Worm (Caenorhabditis elegans) whole organism, late embryonic: ENCODE measurements around the gene fbxb-65.
A peak's percentile ranks its signal among the peaks of the same experiment; 100 is the strongest.

Experiments
- C08G9.2 ChIP-seq: sonication (generic microtip); optimal IDR thresholded peaks from 2 replicates; lab custom pipeline; 2016; ENCODE audit warnings: mild to moderate bottlenecking, missing genetic modification characterization, moderate library complexity, missing compliant biosample characterization
- K09A11.1 ChIP-seq: sonication (generic microtip); optimal IDR thresholded peaks from 2 replicates; lab custom pipeline; 2017; ENCODE audit warnings: antibody characterized with exemption, mild to moderate bottlenecking, missing genetic modification characterization, missing compliant biosample characterization; ENCODE audit not compliant: insufficient read depth
- Y22D7AL.16 ChIP-seq: sonication (generic microtip); optimal IDR thresholded peaks from 2 replicates; lab custom pipeline; 2016; ENCODE audit warnings: missing genetic modification characterization, missing compliant biosample characterization
- ceh-14 ChIP-seq: sonication (generic microtip); optimal IDR thresholded peaks from 2 replicates; lab custom pipeline; 2016; ENCODE audit warnings: missing genotype, missing genetic modification characterization, missing compliant biosample characterization
- ceh-19 ChIP-seq: fragments of 200-800 bp; sonication (Bioruptor generic); optimal IDR thresholded peaks from 2 replicates; lab custom pipeline; 2018; ENCODE audit warnings: mild to moderate bottlenecking, missing genetic modification characterization, missing compliant biosample characterization
- ceh-31 ChIP-seq: sonication (generic microtip); optimal IDR thresholded peaks from 2 replicates; lab custom pipeline; 2016; ENCODE audit warnings: missing genetic modification characterization, missing compliant biosample characterization
- ceh-45 ChIP-seq: fragments of 200-800 bp; sonication (Bioruptor generic); IDR thresholded peaks from 2 replicates; pipeline ENCODE4 v1.3.6; 2022; ENCODE audit warnings: missing genetic modification reagents, missing genetic modification characterization, missing compliant biosample characterization
- ceh-48 ChIP-seq: sonication (generic microtip); optimal IDR thresholded peaks from 2 replicates; lab custom pipeline; 2016; ENCODE audit warnings: missing genetic modification characterization, inconsistent platforms, missing compliant biosample characterization
- ceh-9 ChIP-seq: sonication (generic microtip); optimal IDR thresholded peaks from 2 replicates; lab custom pipeline; 2016; ENCODE audit warnings: mild to moderate bottlenecking, missing genetic modification characterization, inconsistent platforms, missing compliant biosample characterization
- dmd-4 ChIP-seq: sonication (generic microtip); optimal IDR thresholded peaks from 2 replicates; lab custom pipeline; 2016; ENCODE audit warnings: borderline replicate concordance, missing genetic modification characterization, missing compliant biosample characterization
- dve-1 ChIP-seq: sonication (generic microtip); optimal IDR thresholded peaks from 2 replicates; lab custom pipeline; 2017; ENCODE audit warnings: antibody characterized with exemption, mild to moderate bottlenecking, missing genetic modification characterization, missing compliant biosample characterization
- elt-2 ChIP-seq: sonication (generic microtip); optimal IDR thresholded peaks from 2 replicates; lab custom pipeline; 2016; ENCODE audit warnings: missing genetic modification reagents, missing genetic modification characterization, missing compliant biosample characterization
- eyg-1 ChIP-seq: sonication (generic microtip); optimal IDR thresholded peaks from 2 replicates; lab custom pipeline; 2016; ENCODE audit warnings: missing genotype, missing genetic modification characterization, missing compliant biosample characterization
- fkh-6 ChIP-seq: sonication (generic microtip); optimal IDR thresholded peaks from 2 replicates; lab custom pipeline; 2016; ENCODE audit warnings: missing genetic modification characterization, missing compliant biosample characterization
- gmeb-2 ChIP-seq: sonication (generic microtip); optimal IDR thresholded peaks from 2 replicates; lab custom pipeline; 2016; ENCODE audit warnings: missing genetic modification characterization, inconsistent platforms, missing compliant biosample characterization
- hlh-13 ChIP-seq: fragments of 200-800 bp; sonication (Bioruptor generic); optimal IDR thresholded peaks from 2 replicates; lab custom pipeline; 2018; ENCODE audit warnings: mild to moderate bottlenecking, missing genetic modification characterization, missing compliant biosample characterization
- hlh-15 ChIP-seq: sonication (generic microtip); optimal IDR thresholded peaks from 2 replicates; lab custom pipeline; 2016; ENCODE audit warnings: missing genetic modification characterization, missing compliant biosample characterization
- hlh-30 ChIP-seq: sonication (generic microtip); optimal IDR thresholded peaks from 2 replicates; lab custom pipeline; 2017; ENCODE audit warnings: antibody characterized with exemption, missing genetic modification characterization, missing compliant biosample characterization; ENCODE audit not compliant: insufficient read depth
- hlh-6 ChIP-seq: sonication (generic microtip); optimal IDR thresholded peaks from 2 replicates; lab custom pipeline; 2016; ENCODE audit warnings: missing genotype, missing genetic modification characterization, missing compliant biosample characterization
- lim-6 ChIP-seq: sonication (generic microtip); optimal IDR thresholded peaks from 2 replicates; lab custom pipeline; 2016; ENCODE audit warnings: missing genetic modification characterization, missing compliant biosample characterization
- lin-11 ChIP-seq: fragments of 200-800 bp; sonication (Bioruptor generic); optimal IDR thresholded peaks from 2 replicates; lab custom pipeline; 2018; ENCODE audit warnings: mild to moderate bottlenecking, missing genetic modification characterization, missing compliant biosample characterization
- madf-2 ChIP-seq: sonication (generic microtip); optimal IDR thresholded peaks from 2 replicates; lab custom pipeline; 2017; ENCODE audit warnings: missing genetic modification characterization, missing compliant biosample characterization
- nhr-232 ChIP-seq: sonication (generic microtip); optimal IDR thresholded peaks from 2 replicates; lab custom pipeline; 2016; ENCODE audit warnings: missing genetic modification characterization, missing compliant biosample characterization
- odd-2 ChIP-seq: sonication (generic microtip); optimal IDR thresholded peaks from 2 replicates; lab custom pipeline; 2017; ENCODE audit warnings: antibody characterized with exemption, mild to moderate bottlenecking, missing genetic modification characterization, missing compliant biosample characterization
- pag-3 ChIP-seq: sonication (generic microtip); optimal IDR thresholded peaks from 2 replicates; lab custom pipeline; 2016; ENCODE audit warnings: missing compliant biosample characterization, missing genetic modification characterization, borderline replicate concordance
- ref-2 ChIP-seq: sonication (generic microtip); optimal IDR thresholded peaks from 2 replicates; lab custom pipeline; 2016; ENCODE audit warnings: missing genetic modification characterization, missing compliant biosample characterization
- sdc-2 ChIP-seq: sonication (generic microtip); optimal IDR thresholded peaks from 2 replicates; lab custom pipeline; 2016; ENCODE audit warnings: missing genotype, missing genetic modification characterization, missing compliant biosample characterization
- sox-2 ChIP-seq: fragments of 200-800 bp; sonication (Bioruptor generic); IDR thresholded peaks from 2 replicates; pipeline ENCODE4 v1.3.6; 2022; ENCODE audit warnings: missing genetic modification reagents, missing genetic modification characterization, missing compliant biosample characterization
- unc-42 ChIP-seq: sonication (generic microtip); optimal IDR thresholded peaks from 2 replicates; lab custom pipeline; 2016; ENCODE audit warnings: missing genotype, missing genetic modification characterization, missing compliant biosample characterization
- unc-86 ChIP-seq: sonication (generic microtip); optimal IDR thresholded peaks from 2 replicates; lab custom pipeline; 2016; ENCODE audit warnings: missing genetic modification characterization, missing compliant biosample characterization
- zip-5 ChIP-seq: sonication (generic microtip); optimal IDR thresholded peaks from 2 replicates; lab custom pipeline; 2016; ENCODE audit warnings: missing genetic modification characterization, missing compliant biosample characterization

fbxb-65 gene

DNA sequence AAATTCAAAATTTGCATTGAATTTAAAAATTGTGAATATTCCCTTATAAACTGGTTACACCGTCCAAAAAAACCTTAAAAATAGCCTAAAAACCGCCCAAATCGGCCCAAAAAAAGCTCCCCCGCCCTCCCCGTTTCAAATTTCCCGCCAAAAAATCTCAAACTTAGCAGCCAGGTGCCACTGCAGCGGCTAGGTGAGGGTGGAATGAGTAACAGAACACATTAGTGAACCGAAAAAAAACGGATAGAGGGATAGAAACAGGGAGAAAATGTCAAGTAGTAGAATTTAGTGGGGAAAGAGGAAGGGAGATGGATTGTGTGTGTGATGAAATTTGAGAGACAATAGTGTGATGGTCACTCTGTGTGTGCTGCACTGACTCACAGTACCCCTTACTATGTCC is 22.6 kb downstream of the fbxb-65 start:
- TF ChIP-seq dmd-4: no peak
- no peak for TF ChIP-seq sdc-2 (tag; lab: Kevin White, UChicago)
- no peak for TF ChIP-seq hlh-15
- TF ChIP-seq lim-6 (tag; lab: Kevin White, UChicago): no peak
- TF ChIP-seq ceh-45: no peak

DNA sequence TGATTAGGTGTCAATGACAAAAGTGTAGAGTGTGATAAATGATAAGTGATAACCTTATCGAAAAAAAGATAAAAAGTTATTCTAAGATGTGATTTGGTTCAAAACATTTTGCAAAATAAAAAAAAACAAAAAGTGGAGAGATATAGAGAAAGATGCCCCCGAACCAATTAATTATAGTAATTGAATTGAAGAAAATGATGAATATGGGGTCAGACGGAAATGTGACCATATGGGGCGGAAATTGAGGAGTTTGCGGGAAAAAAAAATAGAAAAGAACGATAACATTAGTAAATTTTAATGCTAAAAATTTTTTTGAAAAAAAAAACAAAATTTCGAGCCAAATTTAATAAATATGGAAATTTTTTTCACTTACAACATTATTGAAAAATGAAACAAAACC is 25.1 kb downstream of the fbxb-65 start:
- TF ChIP-seq elt-2: peak; percentile 56
- TF ChIP-seq unc-42 (tag; lab: Kevin White, UChicago): peak; percentile 54
- TF ChIP-seq pag-3 (tag; lab: Kevin White, UChicago): no peak
- no peak for TF ChIP-seq Y22D7AL.16 (tag; lab: Kevin White, UChicago)
- TF ChIP-seq hlh-13 (GFP tag; lab: Kevin White, UChicago): no peak

DNA sequence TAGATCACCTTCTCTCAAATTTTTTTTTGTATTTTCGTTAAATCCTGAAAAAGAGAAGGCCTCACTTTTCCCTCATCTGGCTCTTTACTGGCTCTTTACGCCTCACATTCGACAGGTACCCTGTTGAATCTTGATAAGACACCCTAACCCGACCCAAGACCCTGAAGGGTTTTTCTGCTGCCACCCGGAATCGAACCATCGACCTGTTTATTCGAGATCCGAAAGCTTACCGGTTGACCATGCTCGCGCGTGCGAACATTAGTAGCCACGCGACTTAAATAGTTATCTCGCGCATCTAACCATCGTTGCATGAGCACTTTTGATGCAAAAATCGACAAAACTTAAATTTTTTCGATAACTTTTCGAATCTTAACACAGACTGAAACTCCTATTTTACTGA is 25.9 kb downstream of the fbxb-65 start:
- TF ChIP-seq hlh-13 (GFP tag; lab: Kevin White, UChicago) (no peak), dve-1 (tag; lab: Kevin White, UChicago) (no peak), madf-2 (no peak), ceh-48 (tag; lab: Kevin White, UChicago) (no peak), ceh-9 (tag; lab: Kevin White, UChicago) (no peak)

DNA sequence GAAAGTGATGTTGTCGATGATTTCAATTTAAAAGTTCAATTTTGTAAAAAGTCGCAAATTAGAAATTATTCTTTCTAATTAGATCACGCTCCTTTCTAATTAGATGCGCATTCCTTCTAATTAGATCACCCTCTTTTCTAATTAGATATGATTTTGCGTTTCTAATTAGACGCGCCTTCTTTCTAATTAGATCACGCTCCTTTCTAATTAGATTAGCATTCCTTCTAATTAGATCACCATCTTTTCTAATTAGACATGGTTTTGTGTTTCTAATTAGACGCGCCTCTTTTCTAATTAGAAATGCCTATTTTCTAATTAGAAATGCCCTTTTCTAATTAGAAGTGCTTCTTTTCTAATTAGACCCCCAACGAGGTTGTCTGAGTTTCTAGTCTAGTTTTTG is 27.4 kb downstream of the fbxb-65 start:
- TF ChIP-seq lin-11 (tag; lab: Kevin White, UChicago) (no peak), ceh-14 (peak; percentile 28), unc-42 (tag; lab: Kevin White, UChicago) (peak; percentile 56)

DNA sequence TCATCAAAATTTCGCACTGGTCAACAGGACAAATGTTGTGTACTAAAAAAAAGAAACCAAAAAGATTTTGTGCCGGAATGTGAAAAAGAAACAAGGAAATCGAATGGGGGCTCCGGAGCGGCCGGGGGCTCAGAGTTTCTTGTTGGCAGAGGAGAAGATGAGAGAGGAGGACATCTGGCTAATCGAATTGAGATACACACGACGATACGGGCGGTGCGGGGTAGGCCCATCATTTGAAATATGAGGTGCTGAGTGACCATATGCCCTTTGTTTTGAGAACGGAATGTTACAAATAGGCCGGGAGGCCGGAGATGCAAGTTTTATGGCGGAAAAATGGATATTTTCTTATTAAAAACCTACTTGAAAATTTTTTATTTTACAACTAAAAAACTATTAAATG is 28.7 kb downstream of the fbxb-65 start:
- TF ChIP-seq pag-3 (tag; lab: Kevin White, UChicago) (peak; percentile 44), ceh-31 (tag; lab: Kevin White, UChicago) (peak; percentile 16), unc-42 (tag; lab: Kevin White, UChicago) (peak; percentile 87), unc-86 (tag; lab: Kevin White, UChicago) (no peak)

DNA sequence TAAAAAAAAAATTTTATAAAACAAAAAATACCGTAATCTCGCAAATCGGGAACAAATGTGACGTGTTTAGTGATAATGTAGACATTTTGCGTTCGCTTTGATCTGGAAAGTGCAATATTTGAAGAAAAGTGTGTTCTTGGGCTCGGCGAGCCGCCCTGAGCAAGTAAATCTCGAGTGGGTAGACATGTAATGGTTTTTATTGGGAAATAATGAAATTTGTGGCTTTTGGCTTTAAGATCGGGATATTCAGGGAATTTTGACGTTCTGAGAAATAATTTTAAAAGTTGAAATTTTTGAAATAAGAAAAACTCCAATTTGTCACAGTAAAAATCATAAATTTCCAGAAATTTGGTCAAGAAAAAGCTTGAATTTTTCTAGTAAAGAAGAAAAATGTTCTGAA is 33.2 kb downstream of the fbxb-65 start, which contains the start of gene C14B4.2:
Gene C14B4.2 (minus strand): TSS at position 101 of the 400 bp plus-strand sequence.
- no peak for TF ChIP-seq K09A11.1 (tag; lab: Kevin White, UChicago)
- TF ChIP-seq zip-5 (tag; lab: Kevin White, UChicago): no peak
- no peak for TF ChIP-seq lim-6 (tag; lab: Kevin White, UChicago)
- no peak for TF ChIP-seq sox-2 (GFP tag; lab: Robert Waterston, UW)
- no peak for TF ChIP-seq odd-2
- TF ChIP-seq hlh-30 (tag; lab: Kevin White, UChicago): no peak
- no peak for TF ChIP-seq ceh-9 (tag; lab: Kevin White, UChicago)
- no peak for TF ChIP-seq gmeb-2 (tag; lab: Kevin White, UChicago)
- no peak for TF ChIP-seq nhr-232
- no peak for TF ChIP-seq hlh-13 (GFP tag; lab: Kevin White, UChicago)
- no peak for TF ChIP-seq ref-2 (tag; lab: Kevin White, UChicago)
- TF ChIP-seq C08G9.2 (tag; lab: Kevin White, UChicago): no peak
- no peak for TF ChIP-seq ceh-19
- TF ChIP-seq, all 69 proteins: peak for 0

DNA sequence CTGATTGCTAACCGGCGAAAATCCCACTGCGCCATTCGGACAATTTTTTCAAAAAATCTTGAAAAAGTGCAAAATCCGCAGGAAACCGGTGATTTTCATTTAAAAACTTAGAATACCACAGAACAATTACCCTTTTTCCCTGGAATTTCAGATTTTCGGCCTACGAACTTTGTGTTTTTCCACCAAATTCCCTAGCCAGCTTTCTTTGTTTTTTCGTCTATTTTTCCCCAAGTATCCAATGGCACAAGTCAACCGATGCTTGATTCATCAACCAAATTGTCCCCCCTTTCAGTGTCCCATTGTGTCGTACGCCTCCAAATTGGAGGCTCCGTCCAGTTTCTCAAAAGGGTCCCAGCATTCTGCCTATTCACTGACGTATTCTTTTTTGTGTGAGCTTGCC is 40.8 kb downstream of the fbxb-65 start, which contains the start of gene Y43F8A.1:
Gene Y43F8A.1 (plus strand): TSS at position 301 of the 400 bp plus-strand sequence.
- TF ChIP-seq K09A11.1 (tag; lab: Kevin White, UChicago) (no peak), hlh-6 (tag; lab: Kevin White, UChicago) (no peak), fkh-6 (tag; lab: Kevin White, UChicago) (no peak), eyg-1 (tag; lab: Kevin White, UChicago) (no peak)
